Fruit fly (Drosophila melanogaster): Measurements from ENCODE around the gene CG14696.

DNA sequence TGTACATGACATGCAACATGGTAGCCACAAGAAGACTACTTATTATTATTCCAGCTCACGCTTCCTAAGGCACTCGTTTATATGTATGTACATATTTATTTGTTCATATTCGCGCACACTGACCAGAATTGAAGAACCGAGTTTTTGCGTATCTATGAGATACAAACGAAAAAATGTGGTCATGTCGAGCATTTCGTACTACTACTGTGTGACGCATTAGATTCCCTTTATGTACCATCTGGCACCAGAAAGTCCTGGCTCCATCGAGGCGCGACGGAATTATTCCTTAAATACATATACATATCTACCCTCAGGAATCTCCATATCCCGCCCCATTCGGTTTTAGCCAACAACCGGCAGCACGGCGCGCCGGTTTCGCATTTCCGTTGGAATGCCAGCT, 34.2 kb downstream of the CG14696 start:
- no peak for TF ChIP-seq CrebA (GFP tag; optimal IDR thresholded peaks at IDR 0.05; ENCODE audit: borderline replicate concordance)
- no peak for TF ChIP-seq br (GFP tag; optimal IDR thresholded peaks at IDR 0.05)
- no peak for TF ChIP-seq brk (GFP tag; optimal IDR thresholded peaks at IDR 0.05)
- TF ChIP-seq h (GFP tag; optimal IDR thresholded peaks at IDR 0.05): no peak
- no peak for TF ChIP-seq CG9705 (GFP tag; optimal IDR thresholded peaks at IDR 0.05)
- TF ChIP-seq tai (GFP tag; optimal IDR thresholded peaks at IDR 0.05): no peak
- TF ChIP-seq usp (GFP tag; optimal IDR thresholded peaks at IDR 0.05): no peak
- no peak for TF ChIP-seq Dfd (GFP tag; optimal IDR thresholded peaks at IDR 0.05)
- TF ChIP-seq Hr78 (GFP tag; optimal IDR thresholded peaks at IDR 0.05): no peak

All from whole organism, wandering third instar larva.